Fruit fly (Drosophila melanogaster) whole organism: Measurements from ENCODE around the gene CG9701.

Experiments
- CG8478 ChIP-seq: fragments of >200 bp; optimal IDR thresholded peaks from 2 replicates; lab custom pipeline; 2018; ENCODE audit warnings: inconsistent platforms
- Dll ChIP-seq: fragments of >200 bp; optimal IDR thresholded peaks from 2 replicates; lab custom pipeline; 2017
- psq ChIP-seq: fragments of >200 bp; optimal IDR thresholded peaks from 2 replicates; lab custom pipeline; 2017
- usp ChIP-seq: fragments of >200 bp; optimal IDR thresholded peaks from 2 replicates; lab custom pipeline; 2017; ENCODE audit warnings: missing biosample characterization, missing genetic modification characterization, mixed read lengths

dm6 chr3L:16704673-16705072 lies 28.7 kb upstream of the CG9701 start, which contains the start of gene CG9692:
- TF ChIP-seq psq (lab: Kevin White, UChicago): no peak
- TF ChIP-seq usp (GFP tag; lab: Kevin White, UChicago): no peak
- TF ChIP-seq CG8478: no peak
- no peak for TF ChIP-seq Dll (lab: Kevin White, UChicago)
